Worm (Caenorhabditis elegans) whole organism, young adult: ENCODE measurements around the gene gmap-1.

Experiments used
- D2030.7 ChIP-seq: fragments of 200-800 bp; sonication (Bioruptor generic); IDR thresholded peaks from 2 replicates; pipeline ENCODE4 v1.3.6; 2022; ENCODE audit warnings: missing genetic modification reagents, missing genetic modification characterization, missing compliant biosample characterization
- ets-4 ChIP-seq: fragments of 200-800 bp; sonication (Bioruptor generic); optimal IDR thresholded peaks from 2 replicates; lab custom pipeline; 2018; ENCODE audit warnings: mild to moderate bottlenecking, missing genetic modification characterization, missing compliant biosample characterization
- lin-35 ChIP-seq, 3 experiments: fragments of 150-350 bp in 2 of 3; sonication (generic microtip) in 1 of 3; optimal IDR thresholded peaks; 2 replicates each; lab custom pipeline; 2014 to 2018; ENCODE audit warnings: missing biosample characterization in 3 of 3, missing genetic modification characterization in 3 of 3, missing genetic modification reagents in 3 of 3
- lin-40 ChIP-seq: sonication (generic microtip); optimal IDR thresholded peaks from 2 replicates; lab custom pipeline; 2016; ENCODE audit warnings: missing genetic modification characterization, mild to moderate bottlenecking, missing compliant biosample characterization, missing genotype, missing genetic modification reagents
- rcor-1 ChIP-seq: fragments of 200-800 bp; sonication (Bioruptor generic); IDR thresholded peaks from 2 replicates; pipeline ENCODE4 v1.3.6; 2022; ENCODE audit warnings: missing genetic modification reagents, missing genetic modification characterization, missing compliant biosample characterization
- ztf-25 ChIP-seq: fragments of 200-800 bp; sonication (Bioruptor generic); IDR thresholded peaks from 2 replicates; pipeline ENCODE4 v1.3.6; 2022; ENCODE audit warnings: missing genetic modification reagents, missing genetic modification characterization, missing compliant biosample characterization

- TF ChIP-seq ets-4 (GFP tag; lab: Kevin White, UChicago): no peak
- TF ChIP-seq D2030.7 (GFP tag; lab: Robert Waterston, UW): no peak
- TF ChIP-seq ztf-25: no peak
- TF ChIP-seq lin-40 (tag; lab: Kevin White, UChicago): no peak
- no peak for TF ChIP-seq lin-35 (GFP tag; optimal IDR thresholded peaks at IDR 0.05; lab: Kevin White, UChicago)
- no peak for TF ChIP-seq rcor-1 (GFP tag; lab: Robert Waterston, UW)
These were observed 16.3 kb downstream of the gmap-1 start for ce11 chrX:12918454-12918853.
